Worm (Caenorhabditis elegans) whole organism, late embryonic: ENCODE data around the gene C44H9.5.

ENCODE experiments used
- F13H6.1 ChIP-seq: sonication (generic microtip); optimal IDR thresholded peaks from 2 replicates; lab custom pipeline; 2016; ENCODE audit warnings: missing genetic modification characterization, missing compliant biosample characterization
- K02D7.2 ChIP-seq: sonication (generic microtip); optimal IDR thresholded peaks from 2 replicates; lab custom pipeline; 2017; ENCODE audit warnings: mild to moderate bottlenecking, missing genetic modification characterization, missing compliant biosample characterization
- T23F11.4 ChIP-seq: fragments of 200-800 bp; sonication (Bioruptor generic); optimal IDR thresholded peaks from 2 replicates; lab custom pipeline; 2018; ENCODE audit warnings: mild to moderate bottlenecking, missing genetic modification characterization, missing compliant biosample characterization
- Y22D7AL.16 ChIP-seq: sonication (generic microtip); optimal IDR thresholded peaks from 2 replicates; lab custom pipeline; 2016; ENCODE audit warnings: missing genetic modification characterization, missing compliant biosample characterization
- ama-1 ChIP-seq: fragments of 150-350 bp; optimal IDR thresholded peaks from 2 replicates; lab custom pipeline; 2014
- ceh-18 ChIP-seq: sonication (generic microtip); optimal IDR thresholded peaks from 2 replicates; lab custom pipeline; 2016; ENCODE audit warnings: missing genetic modification characterization, missing compliant biosample characterization
- ceh-19 ChIP-seq: fragments of 200-800 bp; sonication (Bioruptor generic); optimal IDR thresholded peaks from 2 replicates; lab custom pipeline; 2018; ENCODE audit warnings: mild to moderate bottlenecking, missing genetic modification characterization, missing compliant biosample characterization
- ceh-2 ChIP-seq: sonication (generic microtip); optimal IDR thresholded peaks from 2 replicates; lab custom pipeline; 2016; ENCODE audit warnings: missing genotype, missing genetic modification characterization, missing compliant biosample characterization
- ceh-34 ChIP-seq: sonication (generic microtip); optimal IDR thresholded peaks from 2 replicates; lab custom pipeline; 2016; ENCODE audit warnings: mild to moderate bottlenecking, missing genetic modification characterization, missing compliant biosample characterization
- ceh-45 ChIP-seq: fragments of 200-800 bp; sonication (Bioruptor generic); IDR thresholded peaks from 2 replicates; pipeline ENCODE4 v1.3.6; 2022; ENCODE audit warnings: missing genetic modification reagents, missing genetic modification characterization, missing compliant biosample characterization
- ceh-48 ChIP-seq: sonication (generic microtip); optimal IDR thresholded peaks from 2 replicates; lab custom pipeline; 2016; ENCODE audit warnings: missing genetic modification characterization, inconsistent platforms, missing compliant biosample characterization
- ceh-6 ChIP-seq: fragments of 200-800 bp; sonication (Bioruptor generic); optimal IDR thresholded peaks from 2 replicates; lab custom pipeline; 2018; ENCODE audit warnings: mild to moderate bottlenecking, missing genetic modification characterization, missing compliant biosample characterization
- che-1 ChIP-seq: sonication (generic microtip); optimal IDR thresholded peaks from 2 replicates; lab custom pipeline; 2016; ENCODE audit warnings: mild to moderate bottlenecking, missing genetic modification characterization, missing compliant biosample characterization
- dmd-4 ChIP-seq: sonication (generic microtip); optimal IDR thresholded peaks from 2 replicates; lab custom pipeline; 2016; ENCODE audit warnings: borderline replicate concordance, missing genetic modification characterization, missing compliant biosample characterization
- dve-1 ChIP-seq: sonication (generic microtip); optimal IDR thresholded peaks from 2 replicates; lab custom pipeline; 2017; ENCODE audit warnings: antibody characterized with exemption, mild to moderate bottlenecking, missing genetic modification characterization, missing compliant biosample characterization
- elt-4 ChIP-seq: sonication (generic microtip); optimal IDR thresholded peaks from 2 replicates; lab custom pipeline; 2016; ENCODE audit warnings: missing genetic modification characterization, missing compliant biosample characterization
- ets-4 ChIP-seq: sonication (generic microtip); optimal IDR thresholded peaks from 2 replicates; lab custom pipeline; 2016; ENCODE audit warnings: missing genetic modification characterization, missing compliant biosample characterization
- fkh-10 ChIP-seq: fragments of 150-350 bp; optimal IDR thresholded peaks from 2 replicates; lab custom pipeline; 2014; ENCODE audit warnings: missing biosample characterization, missing genetic modification reagents, missing genetic modification characterization
- hlh-15 ChIP-seq: sonication (generic microtip); optimal IDR thresholded peaks from 2 replicates; lab custom pipeline; 2016; ENCODE audit warnings: missing genetic modification characterization, missing compliant biosample characterization
- hlh-6 ChIP-seq: sonication (generic microtip); optimal IDR thresholded peaks from 2 replicates; lab custom pipeline; 2016; ENCODE audit warnings: missing genotype, missing genetic modification characterization, missing compliant biosample characterization
- lim-6 ChIP-seq: sonication (generic microtip); optimal IDR thresholded peaks from 2 replicates; lab custom pipeline; 2016; ENCODE audit warnings: missing genetic modification characterization, missing compliant biosample characterization
- lin-11 ChIP-seq: fragments of 200-800 bp; sonication (Bioruptor generic); optimal IDR thresholded peaks from 2 replicates; lab custom pipeline; 2018; ENCODE audit warnings: mild to moderate bottlenecking, missing genetic modification characterization, missing compliant biosample characterization
- madf-2 ChIP-seq: sonication (generic microtip); optimal IDR thresholded peaks from 2 replicates; lab custom pipeline; 2017; ENCODE audit warnings: missing genetic modification characterization, missing compliant biosample characterization
- mec-3 ChIP-seq: sonication (generic microtip); optimal IDR thresholded peaks from 2 replicates; lab custom pipeline; 2016; ENCODE audit warnings: borderline replicate concordance, missing genetic modification characterization, missing compliant biosample characterization
- nfya-1 ChIP-seq: sonication (generic microtip); optimal IDR thresholded peaks from 2 replicates; lab custom pipeline; 2017; ENCODE audit warnings: missing genetic modification characterization, mild to moderate bottlenecking, missing compliant biosample characterization, antibody characterized with exemption, moderate library complexity
- nhr-11 ChIP-seq: fragments of 150-350 bp; optimal IDR thresholded peaks from 2 replicates; lab custom pipeline; 2014; ENCODE audit warnings: missing biosample characterization, missing genetic modification characterization
- nhr-232 ChIP-seq: sonication (generic microtip); optimal IDR thresholded peaks from 2 replicates; lab custom pipeline; 2016; ENCODE audit warnings: missing genetic modification characterization, missing compliant biosample characterization
- npax-4 ChIP-seq: sonication (generic microtip); optimal IDR thresholded peaks from 2 replicates; lab custom pipeline; 2016; ENCODE audit warnings: missing genetic modification characterization, missing compliant biosample characterization
- pag-3 ChIP-seq: sonication (generic microtip); optimal IDR thresholded peaks from 2 replicates; lab custom pipeline; 2016; ENCODE audit warnings: missing compliant biosample characterization, missing genetic modification characterization, borderline replicate concordance
- pat-9 ChIP-seq: fragments of 200-800 bp; sonication (Bioruptor generic); optimal IDR thresholded peaks from 2 replicates; lab custom pipeline; 2018; ENCODE audit warnings: mild to moderate bottlenecking, missing genetic modification characterization, moderate library complexity, missing compliant biosample characterization
- pha-4 ChIP-seq: fragments of 150-350 bp; optimal IDR thresholded peaks from 2 replicates; lab custom pipeline; 2018; ENCODE audit warnings: missing biosample characterization, missing genetic modification reagents, missing genetic modification characterization
- pqm-1 ChIP-seq: sonication (generic microtip); optimal IDR thresholded peaks from 2 replicates; lab custom pipeline; 2016; ENCODE audit warnings: missing genetic modification characterization, missing compliant biosample characterization
- pros-1 ChIP-seq: fragments of 150-350 bp; optimal IDR thresholded peaks from 2 replicates; lab custom pipeline; 2014; ENCODE audit warnings: missing biosample characterization, missing genetic modification reagents, missing genetic modification characterization
- ref-2 ChIP-seq: sonication (generic microtip); optimal IDR thresholded peaks from 2 replicates; lab custom pipeline; 2016; ENCODE audit warnings: missing genetic modification characterization, missing compliant biosample characterization
- sdc-2 ChIP-seq: sonication (generic microtip); optimal IDR thresholded peaks from 2 replicates; lab custom pipeline; 2016; ENCODE audit warnings: missing genotype, missing genetic modification characterization, missing compliant biosample characterization
- sox-2 ChIP-seq: fragments of 200-800 bp; sonication (Bioruptor generic); IDR thresholded peaks from 2 replicates; pipeline ENCODE4 v1.3.6; 2022; ENCODE audit warnings: missing genetic modification reagents, missing genetic modification characterization, missing compliant biosample characterization
- sox-4 ChIP-seq: sonication (generic microtip); optimal IDR thresholded peaks from 2 replicates; lab custom pipeline; 2017; ENCODE audit warnings: mild to moderate bottlenecking, missing genetic modification characterization, inconsistent platforms, missing compliant biosample characterization
- tbx-2 ChIP-seq: sonication (generic microtip); optimal IDR thresholded peaks from 2 replicates; lab custom pipeline; 2016; ENCODE audit warnings: missing genetic modification characterization, missing compliant biosample characterization
- tbx-7 ChIP-seq: sonication (generic microtip); optimal IDR thresholded peaks from 2 replicates; lab custom pipeline; 2016; ENCODE audit warnings: missing genotype, missing genetic modification characterization, missing compliant biosample characterization
- ttx-3 ChIP-seq: sonication (generic microtip); optimal IDR thresholded peaks from 2 replicates; lab custom pipeline; 2016; ENCODE audit warnings: missing genetic modification reagents, missing genetic modification characterization, missing compliant biosample characterization
- unc-42 ChIP-seq: sonication (generic microtip); optimal IDR thresholded peaks from 2 replicates; lab custom pipeline; 2016; ENCODE audit warnings: missing genotype, missing genetic modification characterization, missing compliant biosample characterization
- unc-55 ChIP-seq: sonication (generic microtip); optimal IDR thresholded peaks from 2 replicates; lab custom pipeline; 2017; ENCODE audit warnings: missing biosample characterization, missing genetic modification reagents, missing genetic modification characterization
- unc-86 ChIP-seq: sonication (generic microtip); optimal IDR thresholded peaks from 2 replicates; lab custom pipeline; 2016; ENCODE audit warnings: missing genetic modification characterization, missing compliant biosample characterization
- zip-5 ChIP-seq: sonication (generic microtip); optimal IDR thresholded peaks from 2 replicates; lab custom pipeline; 2016; ENCODE audit warnings: missing genetic modification characterization, missing compliant biosample characterization
- ztf-16 ChIP-seq: sonication (generic microtip); optimal IDR thresholded peaks from 2 replicates; lab custom pipeline; 2017; ENCODE audit warnings: missing genetic modification characterization, missing compliant biosample characterization

Gene C44H9.5

DNA sequence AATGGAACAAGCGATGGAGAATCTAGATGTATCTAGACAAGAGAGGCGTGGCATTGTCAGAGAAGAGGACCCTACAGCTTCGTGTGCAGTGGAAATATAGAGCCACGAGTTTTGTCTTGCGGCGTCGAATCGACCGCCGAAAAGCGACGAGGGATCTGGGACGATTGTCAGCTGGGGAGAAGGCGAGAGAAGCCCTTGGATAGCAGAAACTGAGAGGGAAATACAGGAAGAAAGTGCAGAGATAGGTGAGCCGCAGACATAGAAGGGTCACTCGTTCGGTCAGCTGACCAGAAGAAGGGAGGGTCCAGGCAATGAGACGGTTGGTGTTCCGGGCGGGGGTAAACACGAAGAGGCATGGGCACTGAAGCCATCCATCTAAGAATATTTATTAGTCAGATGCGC, 35.2 kb downstream of the C44H9.5 start (continued):
- TF ChIP-seq lin-11 (tag; lab: Kevin White, UChicago) (no peak), tbx-7 (tag; lab: Kevin White, UChicago) (no peak), ceh-45 (GFP tag; lab: Robert Waterston, UW) (no peak), ceh-2 (peak; percentile 30), sox-4 (tag; lab: Kevin White, UChicago) (peak; percentile 8), ama-1 (no peak), pat-9 (no peak), nhr-232 (tag; lab: Kevin White, UChicago) (no peak), ttx-3 (tag; lab: Kevin White, UChicago) (no peak), ets-4 (peak; percentile 23), F13H6.1 (tag; lab: Kevin White, UChicago) (peak; percentile 63), ztf-16 (tag; lab: Kevin White, UChicago) (no peak), hlh-15 (tag; lab: Kevin White, UChicago) (no peak), pros-1 (tag; lab: Kevin White, UChicago) (no peak), elt-4 (tag; lab: Kevin White, UChicago) (no peak), ceh-48 (no peak), K02D7.2 (tag; lab: Kevin White, UChicago) (no peak), dmd-4 (no peak), ref-2 (tag; lab: Kevin White, UChicago) (peak; percentile 40), pha-4 (tag; lab: Kevin White, UChicago) (no peak), nfya-1 (tag; lab: Kevin White, UChicago) (peak; percentile 49), ceh-6 (GFP tag; lab: Kevin White, UChicago) (no peak), ceh-19 (GFP tag; lab: Kevin White, UChicago) (peak; percentile 29), lim-6 (tag; lab: Kevin White, UChicago) (no peak), ceh-18 (peak; percentile 69), madf-2 (no peak), nhr-11 (tag; lab: Kevin White, UChicago) (no peak), unc-42 (tag; lab: Kevin White, UChicago) (peak; percentile 52), unc-86 (tag; lab: Kevin White, UChicago) (no peak), dve-1 (tag; lab: Kevin White, UChicago) (no peak), hlh-6 (tag; lab: Kevin White, UChicago) (peak; percentile 58), T23F11.4 (GFP tag; lab: Kevin White, UChicago) (no peak), sox-2 (GFP tag; lab: Robert Waterston, UW) (no peak), npax-4 (no peak), ceh-34 (peak; percentile 84), pqm-1 (tag; lab: Kevin White, UChicago) (no peak)
- TF ChIP-seq, all 69 proteins: peak for 20

DNA sequence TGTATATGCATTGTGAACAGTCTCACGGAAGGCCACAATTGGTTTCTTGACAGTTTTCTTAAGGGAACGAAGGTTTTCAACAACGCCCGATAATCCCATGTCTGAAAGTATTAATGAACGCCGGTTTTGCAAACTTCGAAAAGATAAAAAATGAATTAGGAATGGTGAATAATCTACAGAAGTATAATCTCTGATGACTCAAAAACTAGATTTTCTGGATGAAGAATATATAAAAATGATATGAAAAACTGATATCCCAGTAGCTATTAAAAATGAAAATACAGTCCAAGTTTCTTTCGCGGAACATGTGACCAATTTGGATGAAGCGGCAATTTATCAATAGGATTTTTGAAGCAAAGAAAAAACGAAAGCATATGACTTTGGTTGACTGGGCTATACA, 35.6 kb downstream of the C44H9.5 start, which contains the start of gene ZC443.3:
ZC443.3 (minus strand) TSS at position 101 of the 400 bp plus-strand sequence.
- no peak for TF ChIP-seq Y22D7AL.16 (tag; lab: Kevin White, UChicago)
- no peak for TF ChIP-seq che-1 (tag; lab: Kevin White, UChicago)
- TF ChIP-seq mec-3 (tag; lab: Kevin White, UChicago), result no peak
- no peak for TF ChIP-seq pqm-1 (tag; lab: Kevin White, UChicago)
- no peak for TF ChIP-seq F13H6.1 (tag; lab: Kevin White, UChicago)
- TF ChIP-seq hlh-6 (tag; lab: Kevin White, UChicago), result no peak
- TF ChIP-seq tbx-2 (tag; lab: Kevin White, UChicago), result no peak
- TF ChIP-seq madf-2, result no peak
- TF ChIP-seq fkh-10 (GFP tag; lab: Kevin White, UChicago), result no peak
- TF ChIP-seq pros-1 (tag; lab: Kevin White, UChicago), result no peak
- TF ChIP-seq unc-55 (GFP tag; lab: Kevin White, UChicago), result no peak
- TF ChIP-seq sdc-2 (tag; lab: Kevin White, UChicago), result no peak
- no peak for TF ChIP-seq zip-5 (tag; lab: Kevin White, UChicago)
- TF ChIP-seq T23F11.4 (GFP tag; lab: Kevin White, UChicago), result no peak
- TF ChIP-seq pag-3, result no peak
- TF ChIP-seq unc-86 (tag; lab: Kevin White, UChicago), result no peak
